Worm (Caenorhabditis elegans) whole organism, L1 larva: ENCODE data around the gene apy-1.

Experiments used
- C04F5.9 ChIP-seq: sonication (generic microtip); optimal IDR thresholded peaks from 2 replicates; lab custom pipeline; 2016; ENCODE audit warnings: missing genetic modification characterization, missing compliant biosample characterization
- C34B4.2 ChIP-seq: sonication (generic microtip); optimal IDR thresholded peaks from 2 replicates; lab custom pipeline; 2017; ENCODE audit warnings: mild to moderate bottlenecking, missing genetic modification characterization, missing compliant biosample characterization
- F16B12.6 ChIP-seq: fragments of 150-350 bp; optimal IDR thresholded peaks from 2 replicates; lab custom pipeline; 2014; ENCODE audit warnings: missing biosample characterization, missing genetic modification characterization
- Y116A8C.19 ChIP-seq: sonication (generic microtip); optimal IDR thresholded peaks from 2 replicates; lab custom pipeline; 2016; ENCODE audit warnings: missing compliant biosample characterization, missing genetic modification characterization, borderline replicate concordance
- alr-1 ChIP-seq: fragments of 200-800 bp; sonication (Bioruptor generic); optimal IDR thresholded peaks from 2 replicates; lab custom pipeline; 2018; ENCODE audit warnings: borderline replicate concordance, mild to moderate bottlenecking, missing genetic modification characterization, missing compliant biosample characterization
- aly-2 ChIP-seq: fragments of 150-350 bp; optimal IDR thresholded peaks from 2 replicates; lab custom pipeline; 2014; ENCODE audit warnings: missing biosample characterization, missing genetic modification characterization
- blmp-1 ChIP-seq: fragments of 150-350 bp; optimal IDR thresholded peaks from 2 replicates; lab custom pipeline; 2014; ENCODE audit warnings: missing biosample characterization, missing genetic modification characterization
- ceh-63 ChIP-seq: fragments of 200-800 bp; sonication (Bioruptor generic); optimal IDR thresholded peaks from 2 replicates; lab custom pipeline; 2018; ENCODE audit warnings: mild to moderate bottlenecking, missing genetic modification characterization, missing compliant biosample characterization
- ceh-8 ChIP-seq: fragments of 200-800 bp; sonication (Bioruptor generic); optimal IDR thresholded peaks from 2 replicates; lab custom pipeline; 2018; ENCODE audit warnings: mild to moderate bottlenecking, missing genetic modification characterization, moderate library complexity, missing compliant biosample characterization
- ceh-82 ChIP-seq, 3 experiments: fragments of 150-350 bp in 1 of 3; sonication (generic microtip) in 2 of 3; optimal IDR thresholded peaks; 2 replicates each; lab custom pipeline; 2014 to 2017; ENCODE audit warnings: missing biosample characterization in 3 of 3, missing genetic modification characterization in 3 of 3
- ceh-90 ChIP-seq: sonication (generic microtip); optimal IDR thresholded peaks from 2 replicates; lab custom pipeline; 2016; ENCODE audit warnings: missing genetic modification characterization, missing compliant biosample characterization
- ces-1 ChIP-seq: fragments of 150-350 bp; optimal IDR thresholded peaks from 2 replicates; lab custom pipeline; 2014; ENCODE audit warnings: missing biosample characterization, missing genetic modification reagents, missing genetic modification characterization
- efl-1 ChIP-seq, 4 experiments: fragments of 150-350 bp; optimal IDR thresholded peaks in 3 of 4; peaks in 1 of 4; 1 replicate in 1 of 4; 2 replicates in 3 of 4; lab custom pipeline; 2014; ENCODE audit warnings: missing biosample characterization in 2 of 4, missing genetic modification characterization in 2 of 4, missing genetic modification reagents in 2 of 4
- egl-13 ChIP-seq: sonication (generic microtip); optimal IDR thresholded peaks from 2 replicates; lab custom pipeline; 2016; ENCODE audit warnings: missing genotype, missing genetic modification reagents, missing genetic modification characterization, missing compliant biosample characterization
- egl-27 ChIP-seq, 2 experiments: fragments of 150-350 bp in 1 of 2; sonication (generic microtip); optimal IDR thresholded peaks; 3 replicates each; lab custom pipeline; 2017 to 2018; ENCODE audit warnings: missing biosample characterization in 2 of 2, missing genetic modification characterization in 2 of 2, missing genetic modification reagents in 2 of 2
- elt-2 ChIP-seq: sonication (generic microtip); optimal IDR thresholded peaks from 2 replicates; lab custom pipeline; 2016; ENCODE audit warnings: missing genetic modification characterization, mild to moderate bottlenecking, inconsistent platforms, missing compliant biosample characterization, missing genetic modification reagents
- elt-3 ChIP-seq, 6 experiments: fragments of 150-350 bp in 1 of 6; sonication (generic microtip); optimal IDR thresholded peaks; 2 replicates each; lab custom pipeline; 2017 to 2018; ENCODE audit warnings: missing biosample characterization in 6 of 6, missing genetic modification characterization in 6 of 6, inconsistent platforms in 1 of 6
- fkh-10 ChIP-seq: sonication (generic microtip); optimal IDR thresholded peaks from 2 replicates; lab custom pipeline; 2017; ENCODE audit warnings: missing biosample characterization, missing genetic modification reagents, missing genetic modification characterization
- fkh-4 ChIP-seq: sonication (generic microtip); optimal IDR thresholded peaks from 2 replicates; lab custom pipeline; 2016; ENCODE audit warnings: missing compliant biosample characterization, missing genetic modification characterization, borderline replicate concordance
- fkh-8 ChIP-seq: sonication (generic microtip); optimal IDR thresholded peaks from 2 replicates; lab custom pipeline; 2016; ENCODE audit warnings: mild to moderate bottlenecking, missing genetic modification characterization, missing compliant biosample characterization
- fos-1 ChIP-seq: fragments of 150-350 bp; optimal IDR thresholded peaks from 2 replicates; lab custom pipeline; 2014; ENCODE audit warnings: missing biosample characterization, missing genetic modification characterization
- hlh-4 ChIP-seq: sonication (generic microtip); optimal IDR thresholded peaks from 2 replicates; lab custom pipeline; 2016; ENCODE audit warnings: mild to moderate bottlenecking, missing genetic modification characterization, missing compliant biosample characterization
- hpl-2 ChIP-seq: fragments of 150-350 bp; optimal IDR thresholded peaks from 2 replicates; lab custom pipeline; 2014; ENCODE audit warnings: missing biosample characterization, missing genetic modification reagents, missing genetic modification characterization
- isw-1 ChIP-seq: fragments of 200-800 bp; sonication (Bioruptor generic); IDR thresholded peaks from 2 replicates; pipeline ENCODE4 v1.3.6; 2022; ENCODE audit warnings: missing genetic modification characterization, missing compliant biosample characterization
- lin-14 ChIP-seq: fragments of 200-800 bp; sonication (Bioruptor generic); optimal IDR thresholded peaks from 2 replicates; lab custom pipeline; 2018; ENCODE audit warnings: mild to moderate bottlenecking, missing genetic modification characterization, moderate library complexity, missing compliant biosample characterization
- lin-35 ChIP-seq, 2 experiments: fragments of 150-350 bp; optimal IDR thresholded peaks; 2 replicates each; lab custom pipeline; 2014; ENCODE audit warnings: missing biosample characterization in 2 of 2, missing genetic modification characterization in 2 of 2, missing genetic modification reagents in 2 of 2
- lin-39 ChIP-seq: fragments of 150-350 bp; optimal IDR thresholded peaks from 2 replicates; lab custom pipeline; 2014; ENCODE audit warnings: missing biosample characterization, missing genetic modification reagents, missing genetic modification characterization
- lsy-2 ChIP-seq, 2 experiments: fragments of 150-350 bp; optimal IDR thresholded peaks; 2 replicates each; lab custom pipeline; 2014; ENCODE audit warnings: missing biosample characterization in 2 of 2, missing genetic modification characterization in 2 of 2
- mdl-1 ChIP-seq, 2 experiments: fragments of 150-350 bp; optimal IDR thresholded peaks; 2 replicates each; lab custom pipeline; 2014 to 2017; ENCODE audit warnings: missing biosample characterization in 2 of 2, missing genetic modification characterization in 2 of 2, inconsistent platforms in 1 of 2
- mef-2 ChIP-seq: fragments of 150-350 bp; optimal IDR thresholded peaks from 2 replicates; lab custom pipeline; 2014; ENCODE audit warnings: missing biosample characterization, missing genetic modification characterization
- mep-1 ChIP-seq: fragments of 150-350 bp; optimal IDR thresholded peaks from 2 replicates; lab custom pipeline; 2014; ENCODE audit warnings: missing biosample characterization, missing genetic modification characterization
- nhr-11 ChIP-seq: fragments of 150-350 bp; optimal IDR thresholded peaks from 2 replicates; lab custom pipeline; 2014; ENCODE audit warnings: missing biosample characterization, missing genetic modification characterization
- nhr-12 ChIP-seq: sonication (generic microtip); optimal IDR thresholded peaks from 2 replicates; lab custom pipeline; 2017; ENCODE audit warnings: missing biosample characterization, missing genetic modification characterization
- nhr-19 ChIP-seq: fragments of 200-800 bp; sonication (Bioruptor generic); conservative IDR thresholded peaks from 2 replicates; pipeline ENCODE4 v1.3.6; 2022; ENCODE audit warnings: missing genetic modification characterization, missing compliant biosample characterization
- nhr-20 ChIP-seq: sonication (generic microtip); optimal IDR thresholded peaks from 2 replicates; lab custom pipeline; 2016; ENCODE audit warnings: mild to moderate bottlenecking, missing genetic modification characterization, missing compliant biosample characterization
- nhr-71 ChIP-seq: sonication (generic microtip); optimal IDR thresholded peaks from 2 replicates; lab custom pipeline; 2016; ENCODE audit warnings: mild to moderate bottlenecking, missing genetic modification characterization, moderate library complexity, missing compliant biosample characterization
- nhr-76 ChIP-seq: sonication (generic microtip); optimal IDR thresholded peaks from 2 replicates; lab custom pipeline; 2017; ENCODE audit warnings: missing biosample characterization, missing genetic modification characterization
- nhr-77 ChIP-seq: fragments of 150-350 bp; optimal IDR thresholded peaks from 2 replicates; lab custom pipeline; 2014; ENCODE audit warnings: missing biosample characterization, missing genetic modification characterization
- nhr-90 ChIP-seq: sonication (generic microtip); optimal IDR thresholded peaks from 2 replicates; lab custom pipeline; 2016; ENCODE audit warnings: mild to moderate bottlenecking, missing genetic modification characterization, missing compliant biosample characterization; ENCODE audit not compliant: poor library complexity
- pax-3 ChIP-seq: fragments of 200-800 bp; sonication (Bioruptor generic); optimal IDR thresholded peaks from 2 replicates; lab custom pipeline; 2018; ENCODE audit warnings: mild to moderate bottlenecking, missing genetic modification characterization, moderate library complexity, missing compliant biosample characterization
- pqm-1 ChIP-seq: sonication (generic microtip); optimal IDR thresholded peaks from 3 replicates; lab custom pipeline; 2017; ENCODE audit warnings: missing biosample characterization, missing genetic modification characterization
- snpc-4 ChIP-seq: fragments of 150-350 bp; optimal IDR thresholded peaks from 2 replicates; lab custom pipeline; 2014; ENCODE audit warnings: missing biosample characterization, missing genetic modification characterization
- sup-37 ChIP-seq: fragments of 200-800 bp; sonication (Bioruptor generic); optimal IDR thresholded peaks from 2 replicates; lab custom pipeline; 2018; ENCODE audit warnings: mild to moderate bottlenecking, missing genetic modification characterization, missing compliant biosample characterization
- swsn-7 ChIP-seq: sonication (generic microtip); optimal IDR thresholded peaks from 2 replicates; lab custom pipeline; 2016; ENCODE audit warnings: missing genetic modification characterization, missing compliant biosample characterization
- tbx-2 ChIP-seq: sonication (generic microtip); optimal IDR thresholded peaks from 2 replicates; lab custom pipeline; 2016; ENCODE audit warnings: missing genetic modification characterization, missing compliant biosample characterization
- tlp-1 ChIP-seq: fragments of 150-350 bp; optimal IDR thresholded peaks from 2 replicates; lab custom pipeline; 2014; ENCODE audit warnings: missing biosample characterization, missing genetic modification characterization
- unc-130 ChIP-seq: fragments of 150-350 bp; optimal IDR thresholded peaks from 2 replicates; lab custom pipeline; 2017; ENCODE audit warnings: missing biosample characterization, missing genetic modification characterization, inconsistent platforms
- unc-30 ChIP-seq: sonication (generic microtip); optimal IDR thresholded peaks from 2 replicates; lab custom pipeline; 2017; ENCODE audit warnings: missing biosample characterization, missing genetic modification characterization
- unc-86 ChIP-seq: sonication (generic microtip); optimal IDR thresholded peaks from 2 replicates; lab custom pipeline; 2016; ENCODE audit warnings: missing genetic modification characterization, missing compliant biosample characterization
- unc-98 ChIP-seq: fragments of 200-800 bp; sonication (Bioruptor generic); IDR thresholded peaks from 2 replicates; pipeline ENCODE4 v1.3.6; 2022; ENCODE audit warnings: missing genetic modification characterization, missing compliant biosample characterization

Gene apy-1

ce11 chrX:7575939-7576338 lies 6.4 kb upstream of the apy-1 start:
- peak in 1 of 2 experiments; percentile 2 for TF ChIP-seq lin-35 (GFP tag; optimal IDR thresholded peaks at IDR 0.05; lab: Kevin White, UChicago)
- peak; percentile 80 for TF ChIP-seq pqm-1 (tag; lab: Kevin White, UChicago)
- peak; percentile 50 for TF ChIP-seq elt-2 (tag; lab: Kevin White, UChicago)
- TF ChIP-seq C34B4.2 (tag; lab: Kevin White, UChicago) = no peak
- TF ChIP-seq blmp-1 (tag; lab: Kevin White, UChicago) = peak; percentile 55
- TF ChIP-seq nhr-71 = peak; percentile 4
- TF ChIP-seq nhr-20 (tag; lab: Kevin White, UChicago) = no peak
- TF ChIP-seq elt-3 (tag; optimal IDR thresholded peaks at IDR 0.05; lab: Kevin White, UChicago) = peak in 1 of 6 experiments; percentile 3
- TF ChIP-seq lin-14 (GFP tag; lab: Kevin White, UChicago) = peak; percentile 6
- TF ChIP-seq hlh-4 (tag; lab: Kevin White, UChicago) = no peak
- TF ChIP-seq swsn-7 (tag; lab: Kevin White, UChicago) = no peak

- no peak for TF ChIP-seq elt-2 (tag; lab: Kevin White, UChicago)
- TF ChIP-seq nhr-12 (tag; lab: Kevin White, UChicago) = no peak
- TF ChIP-seq lin-14 (GFP tag; lab: Kevin White, UChicago) = peak; percentile 69
- no peak for TF ChIP-seq hpl-2 (GFP tag; lab: Kevin White, UChicago)
- TF ChIP-seq lsy-2 (tag; optimal IDR thresholded peaks at IDR 0.05; lab: Kevin White, UChicago) = peak in 1 of 2 experiments; percentile 53
- TF ChIP-seq nhr-11 (tag; lab: Kevin White, UChicago) = no peak
- TF ChIP-seq fos-1 (tag; lab: Kevin White, UChicago) = no peak
- TF ChIP-seq mep-1 (tag; lab: Kevin White, UChicago) = peak; percentile 33
- no peak for TF ChIP-seq unc-130 (tag; lab: Kevin White, UChicago)
- no peak for TF ChIP-seq C04F5.9 (tag; lab: Kevin White, UChicago)
- TF ChIP-seq egl-13 = no peak
- TF ChIP-seq hlh-4 (tag; lab: Kevin White, UChicago) = no peak
- TF ChIP-seq lin-39 (tag; lab: Kevin White, UChicago) = no peak
- TF ChIP-seq snpc-4 (tag; lab: Kevin White, UChicago) = no peak
- no peak for TF ChIP-seq fkh-10 (GFP tag; lab: Kevin White, UChicago)
- no peak for TF ChIP-seq blmp-1 (tag; lab: Kevin White, UChicago)
- no peak for TF ChIP-seq sup-37 (GFP tag; lab: Kevin White, UChicago)
- TF ChIP-seq unc-30 (tag; lab: Kevin White, UChicago) = no peak
- no peak for TF ChIP-seq Y116A8C.19 (tag; lab: Kevin White, UChicago)
- no peak for TF ChIP-seq aly-2 (tag; lab: Kevin White, UChicago)
- TF ChIP-seq tbx-2 (tag; lab: Kevin White, UChicago) = peak; percentile 1
- no peak for TF ChIP-seq tlp-1 (tag; lab: Kevin White, UChicago)
- TF ChIP-seq nhr-76 (tag; lab: Kevin White, UChicago) = no peak
- peak; percentile 28 for TF ChIP-seq fkh-4 (tag; lab: Kevin White, UChicago)
- TF ChIP-seq unc-98 = no peak
- no peak for TF ChIP-seq ceh-82 (tag; optimal IDR thresholded peaks at IDR 0.05; lab: Kevin White, UChicago)
- TF ChIP-seq nhr-90 = no peak
- no peak for TF ChIP-seq egl-27 (tag; optimal IDR thresholded peaks at IDR 0.05; lab: Kevin White, UChicago)
- no peak for TF ChIP-seq ceh-63
- 0 out of 2 replicates have a peak, but pooled peaks have one; percentile 7 for TF ChIP-seq nhr-19 (GFP tag; lab: Robert Waterston, UW)
- no peak for TF ChIP-seq nhr-77 (tag; lab: Kevin White, UChicago)
- no peak for TF ChIP-seq alr-1 (tag; lab: Kevin White, UChicago)
- TF ChIP-seq efl-1 (optimal IDR thresholded peaks at IDR 0.05; lab: Kevin White, UChicago) = no peak
- TF ChIP-seq efl-1 (GFP tag; optimal IDR thresholded peaks at IDR 0.05 in 1 of 2; lab: Kevin White, UChicago) = peak in 1 of 2 experiments; percentile 15
- TF ChIP-seq pax-3 = no peak
- no peak for TF ChIP-seq fkh-8
- TF ChIP-seq mdl-1 (tag; optimal IDR thresholded peaks at IDR 0.05; lab: Kevin White, UChicago) = peak in 1 of 2 experiments; percentile 20
- TF ChIP-seq elt-3 (tag; optimal IDR thresholded peaks at IDR 0.05; lab: Kevin White, UChicago) = no peak
- no peak for TF ChIP-seq isw-1 (GFP tag; lab: Robert Waterston, UW)
- TF ChIP-seq unc-86 (tag; lab: Kevin White, UChicago) = no peak
- TF ChIP-seq ces-1 = no peak
- TF ChIP-seq F16B12.6 (tag; lab: Kevin White, UChicago) = no peak
- no peak for TF ChIP-seq mef-2 (tag; lab: Kevin White, UChicago)
- no peak for TF ChIP-seq ceh-90
- no peak for TF ChIP-seq ceh-8 (GFP tag; lab: Kevin White, UChicago)
These were observed 4.1 kb upstream of the apy-1 start for ce11 chrX:7573629-7574028.
